Worm (Caenorhabditis elegans): ENCODE measurements around the gene gbh-2.

Gene gbh-2

ce11 chrII:8442176-8442575, 43.5 kb upstream of the gbh-2 start (continued):
- TF ChIP-seq nhr-77 (tag; optimal IDR thresholded peaks at IDR 0.05) (no peak), mdl-1 (tag; optimal IDR thresholded peaks at IDR 0.05) (no peak), sma-9 (GFP tag; optimal IDR thresholded peaks at IDR 0.05) (peak; percentile 60), sma-9 (tag; optimal IDR thresholded peaks at IDR 0.05) (no peak), nhr-6 (tag; optimal IDR thresholded peaks at IDR 0.05) (no peak), nhr-12 (tag; optimal IDR thresholded peaks at IDR 0.05) (no peak), peb-1 (tag; optimal IDR thresholded peaks at IDR 0.05) (no peak)

ce11 chrII:8442717-8443223, 42.9 kb upstream of the gbh-2 start, which contains the start of gene eif-3.G:
eif-3.G (plus strand) TSS chrII:8442767.
- TF ChIP-seq ztf-4 (tag; optimal IDR thresholded peaks at IDR 0.05): no peak
- no peak for TF ChIP-seq elt-1 (tag; optimal IDR thresholded peaks at IDR 0.05)
- no peak for TF ChIP-seq lin-13 (GFP tag; optimal IDR thresholded peaks at IDR 0.05)
- no peak for TF ChIP-seq nhr-77 (tag; optimal IDR thresholded peaks at IDR 0.05)
- no peak for TF ChIP-seq dmd-4 (tag; optimal IDR thresholded peaks at IDR 0.05)
- TF ChIP-seq Y55F3AM.14 (GFP tag; optimal IDR thresholded peaks at IDR 0.05): no peak
- TF ChIP-seq unc-39 (tag; optimal IDR thresholded peaks at IDR 0.05): no peak
- no peak for TF ChIP-seq nhr-11 (tag; optimal IDR thresholded peaks at IDR 0.05)
- no peak for TF ChIP-seq peb-1 (tag; optimal IDR thresholded peaks at IDR 0.05)
- TF ChIP-seq gmeb-1 (tag; optimal IDR thresholded peaks at IDR 0.05): no peak
- TF ChIP-seq ztf-11 (tag; optimal IDR thresholded peaks at IDR 0.05): no peak
- TF ChIP-seq R02D3.7 (tag; optimal IDR thresholded peaks at IDR 0.05): no peak
- no peak for TF ChIP-seq nhr-129 (tag; optimal IDR thresholded peaks at IDR 0.05)
- TF ChIP-seq elt-3 (tag; optimal IDR thresholded peaks at IDR 0.05): no peak
- TF ChIP-seq ama-1 (optimal IDR thresholded peaks at IDR 0.05): no peak

ce11 chrII:8444007-8444406, 41.7 kb upstream of the gbh-2 start, which contains the start of gene evl-20:
evl-20 (plus strand) TSS chrII:8444307.
- TF ChIP-seq ztf-4 (tag; optimal IDR thresholded peaks at IDR 0.05): no peak
- TF ChIP-seq gmeb-1 (tag; optimal IDR thresholded peaks at IDR 0.05): no peak
- no peak for TF ChIP-seq nhr-6 (tag; optimal IDR thresholded peaks at IDR 0.05)
- no peak for TF ChIP-seq alr-1 (tag; optimal IDR thresholded peaks at IDR 0.05)
- TF ChIP-seq nhr-25 (tag; optimal IDR thresholded peaks at IDR 0.05): no peak
- no peak for TF ChIP-seq snpc-4 (tag; optimal IDR thresholded peaks at IDR 0.05)
- no peak for TF ChIP-seq elt-3 (tag; optimal IDR thresholded peaks at IDR 0.05)
- TF ChIP-seq blmp-1 (tag; optimal IDR thresholded peaks at IDR 0.05; ENCODE audit: insufficient read depth): no peak
- no peak for TF ChIP-seq unc-55 (GFP tag; optimal IDR thresholded peaks at IDR 0.05)
- no peak for TF ChIP-seq nhr-129 (tag; optimal IDR thresholded peaks at IDR 0.05)
- TF ChIP-seq lin-11 (tag; optimal IDR thresholded peaks at IDR 0.05): no peak
- no peak for TF ChIP-seq R02D3.7 (tag; optimal IDR thresholded peaks at IDR 0.05)
- TF ChIP-seq lin-39 (tag; optimal IDR thresholded peaks at IDR 0.05): no peak
- TF ChIP-seq ztf-1 (GFP tag; conservative IDR thresholded peaks at IDR 0.05): no peak

DNA sequence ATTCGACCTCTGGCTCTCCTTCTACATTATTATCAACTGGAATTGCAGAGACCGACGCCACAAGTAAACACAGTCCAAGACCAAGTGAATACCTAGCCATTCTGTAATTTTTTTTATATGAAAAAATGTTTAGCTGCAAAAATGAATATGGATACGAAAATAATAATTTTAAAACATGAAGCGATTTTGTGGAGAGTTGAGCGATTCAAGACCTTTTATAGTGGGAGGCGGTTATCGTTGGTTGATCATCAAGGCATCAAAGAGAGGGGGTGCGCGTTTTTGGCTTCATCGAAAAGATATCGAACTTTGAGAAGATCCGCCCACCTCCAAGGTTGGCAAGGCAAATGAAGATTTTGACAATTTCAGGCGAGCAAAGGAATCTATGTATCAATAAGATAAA, 38.9 kb upstream of the gbh-2 start, which contains the start of gene cut-3:
TSS of gene cut-3 (minus strand) at position 101 of the 400 bp plus-strand sequence.
- no peak for TF ChIP-seq mdl-1 (tag; optimal IDR thresholded peaks at IDR 0.05)
- TF ChIP-seq unc-55 (GFP tag; optimal IDR thresholded peaks at IDR 0.05): no peak
- TF ChIP-seq mbf-1 (tag; optimal IDR thresholded peaks at IDR 0.05): no peak

- TF ChIP-seq ceh-16 (tag; optimal IDR thresholded peaks at IDR 0.05): no peak
- TF ChIP-seq fos-1 (tag; optimal IDR thresholded peaks at IDR 0.05): peak; percentile 27
These were observed 36.0 kb upstream of the gbh-2 start, which contains the start of gene F22B5.4 for ce11 chrII:8449660-8450118. F22B5.4 (plus strand) TSS chrII:8449710.

DNA sequence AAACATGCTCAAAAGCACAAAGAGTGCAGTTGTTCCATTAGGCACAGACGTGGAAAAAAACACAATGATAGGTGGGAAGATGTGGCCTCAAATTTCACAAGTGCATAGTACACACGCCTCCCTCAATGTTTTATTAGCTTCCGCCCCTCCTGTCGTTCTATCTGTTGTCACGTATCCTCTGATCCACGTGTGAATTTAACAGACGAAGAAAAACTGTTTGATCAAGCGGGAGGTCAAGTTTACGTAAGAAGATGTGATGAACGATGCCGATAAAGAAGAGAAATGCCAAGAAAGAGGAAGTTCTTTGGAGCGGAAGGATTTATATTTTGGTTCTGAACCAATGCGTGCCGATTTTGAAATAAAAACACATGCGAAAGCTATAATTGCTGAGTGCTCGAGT, 34.9 kb upstream of the gbh-2 start:
- peak; percentile 67 for TF ChIP-seq nhr-129 (tag; optimal IDR thresholded peaks at IDR 0.05)
- peak; percentile 19 for TF ChIP-seq C34F6.9 (tag; optimal IDR thresholded peaks at IDR 0.05)
- no peak for TF ChIP-seq elt-3 (tag; optimal IDR thresholded peaks at IDR 0.05)
- no peak for TF ChIP-seq blmp-1 (tag; optimal IDR thresholded peaks at IDR 0.05; ENCODE audit: insufficient read depth)
- peak; percentile 21 for TF ChIP-seq sma-9 (GFP tag; optimal IDR thresholded peaks at IDR 0.05)
- no peak for TF ChIP-seq sma-9 (tag; optimal IDR thresholded peaks at IDR 0.05)
